Fruit fly (Drosophila melanogaster) whole organism, embryonic: ENCODE results near the gene CG14286.
A peak's percentile ranks its signal among the peaks of the same experiment; 100 is the strongest.

ENCODE experiments used
- Awh ChIP-seq: fragments of 200-800 bp; sonication (Bioruptor generic); IDR thresholded peaks from 2 replicates; pipeline ENCODE4, ENCODE4 v1.3.6; 2022; ENCODE audit warnings: missing biosample characterization, missing genetic modification characterization
- Bteb2 ChIP-seq: fragments of 200-800 bp; sonication (Bioruptor generic); optimal IDR thresholded peaks from 2 replicates; lab custom pipeline; 2016; ENCODE audit warnings: missing biosample characterization, missing genetic modification characterization
- CG10147 ChIP-seq: fragments of 200-800 bp; sonication (Bioruptor generic); optimal IDR thresholded peaks from 2 replicates; lab custom pipeline; 2019; ENCODE audit warnings: missing biosample characterization, mild to moderate bottlenecking, missing genetic modification characterization, moderate library complexity
- CG11093 ChIP-seq: fragments of 200-800 bp; sonication (Bioruptor generic); IDR thresholded peaks from 3 replicates; pipeline ENCODE4 v1.3.6; 2022; ENCODE audit warnings: missing biosample characterization, missing genetic modification characterization
- CG11247 ChIP-seq: fragments of 200-800 bp; sonication (Bioruptor generic); IDR thresholded peaks from 2 replicates; pipeline ENCODE4 v1.3.6; 2022; ENCODE audit warnings: missing biosample characterization, missing genetic modification characterization
- CG12071 ChIP-seq: fragments of 200-800 bp; sonication (Bioruptor generic); optimal IDR thresholded peaks from 3 replicates; lab custom pipeline; 2018; ENCODE audit warnings: missing biosample characterization, mild to moderate bottlenecking, missing genetic modification characterization
- CG12659 ChIP-seq: fragments of 200-800 bp; sonication (Bioruptor generic); optimal IDR thresholded peaks from 3 replicates; lab custom pipeline; 2017; ENCODE audit warnings: mild to moderate bottlenecking, missing biosample characterization, missing genetic modification reagents, missing genetic modification characterization
- CG14667 ChIP-seq: fragments of 200-800 bp; sonication (Bioruptor generic); IDR thresholded peaks from 2 replicates; pipeline ENCODE4 v1.3.6; 2022; ENCODE audit warnings: missing biosample characterization, missing genetic modification characterization
- CG15269 ChIP-seq: fragments of 200-800 bp; sonication (Bioruptor generic); optimal IDR thresholded peaks from 2 replicates; lab custom pipeline; 2018; ENCODE audit warnings: missing biosample characterization, mild to moderate bottlenecking, missing genetic modification characterization, moderate library complexity
- CG15601 ChIP-seq: fragments of 200-800 bp; sonication (Bioruptor generic); optimal IDR thresholded peaks from 3 replicates; lab custom pipeline; 2019; ENCODE audit warnings: missing biosample characterization, mild to moderate bottlenecking, missing genetic modification characterization, moderate library complexity
- CG16779 ChIP-seq: fragments of 200-800 bp; sonication (Bioruptor generic); IDR thresholded peaks from 2 replicates; pipeline ENCODE4 v1.3.6; 2022; ENCODE audit warnings: missing biosample characterization, missing genetic modification characterization
- CG17359 ChIP-seq: fragments of 200-800 bp; sonication (Bioruptor generic); optimal IDR thresholded peaks from 3 replicates; lab custom pipeline; 2018; ENCODE audit warnings: missing biosample characterization, mild to moderate bottlenecking, missing genetic modification characterization, moderate library complexity
- CG17385 ChIP-seq: fragments of 200-800 bp; sonication (Bioruptor generic); optimal IDR thresholded peaks from 3 replicates; lab custom pipeline; 2018; ENCODE audit warnings: missing biosample characterization, mild to moderate bottlenecking, missing genetic modification characterization
- CG18476 ChIP-seq: fragments of 200-800 bp; sonication (Bioruptor generic); optimal IDR thresholded peaks from 2 replicates; lab custom pipeline; 2016; ENCODE audit warnings: missing biosample characterization, mild to moderate bottlenecking, missing genetic modification characterization
- CG2129 ChIP-seq: fragments of 200-800 bp; sonication (Bioruptor generic); IDR thresholded peaks from 2 replicates; pipeline ENCODE4 v1.3.6; 2022; ENCODE audit warnings: missing biosample characterization, missing genetic modification characterization; ENCODE audit not compliant: partially characterized antibody
- CG31441 ChIP-seq: fragments of 200-800 bp; sonication (Bioruptor generic); IDR thresholded peaks from 2 replicates; pipeline ENCODE4 v1.3.6; 2022; ENCODE audit warnings: missing biosample characterization, missing genetic modification characterization
- CG3281 ChIP-seq: fragments of 200-800 bp; sonication (Bioruptor generic); optimal IDR thresholded peaks from 3 replicates; lab custom pipeline; 2017; ENCODE audit warnings: missing biosample characterization, mild to moderate bottlenecking, missing genetic modification characterization
- CG33213 ChIP-seq: fragments of 200-800 bp; sonication (Bioruptor generic); optimal IDR thresholded peaks from 3 replicates; lab custom pipeline; 2016; ENCODE audit warnings: missing biosample characterization, missing genetic modification characterization
- CG7839 ChIP-seq: fragments of 200-800 bp; sonication (Bioruptor generic); optimal IDR thresholded peaks from 3 replicates; lab custom pipeline; 2018; ENCODE audit warnings: missing biosample characterization, mild to moderate bottlenecking, missing genetic modification characterization, moderate library complexity
- D ChIP-seq, 2 experiments: fragments of 200-800 bp in 1 of 2; fragments of >200 bp in 1 of 2; sonication (Bioruptor generic) in 1 of 2; optimal IDR thresholded peaks; 2 replicates in 1 of 2; 3 replicates in 1 of 2; lab custom pipeline; 2017; ENCODE audit warnings: mild to moderate bottlenecking in 1 of 2, missing biosample characterization in 1 of 2, missing genetic modification characterization in 1 of 2, missing genetic modification reagents in 1 of 2
- Doc2 ChIP-seq: fragments of 200-800 bp; sonication (Bioruptor generic); IDR thresholded peaks from 2 replicates; pipeline ENCODE4 v1.3.6; 2022; ENCODE audit warnings: missing biosample characterization, missing genetic modification characterization
- Elba2 ChIP-seq: fragments of 200-800 bp; sonication (Bioruptor generic); optimal IDR thresholded peaks from 3 replicates; lab custom pipeline; 2016; ENCODE audit warnings: missing biosample characterization, missing genetic modification characterization
- H15 ChIP-seq: fragments of 200-800 bp; sonication (Bioruptor generic); IDR thresholded peaks from 3 replicates; pipeline ENCODE4 v1.3.6; 2022; ENCODE audit warnings: missing biosample characterization, missing genetic modification characterization
- Hey ChIP-seq: fragments of 200-800 bp; sonication (Bioruptor generic); optimal IDR thresholded peaks from 3 replicates; lab custom pipeline; 2018; ENCODE audit warnings: missing biosample characterization, mild to moderate bottlenecking, missing genetic modification characterization
- Hmx ChIP-seq: fragments of 200-800 bp; sonication (Bioruptor generic); optimal IDR thresholded peaks from 2 replicates; lab custom pipeline; 2016; ENCODE audit warnings: missing biosample characterization, missing genetic modification characterization
- NC2α ChIP-seq: fragments of 200-800 bp; sonication (Bioruptor generic); optimal IDR thresholded peaks from 2 replicates; lab custom pipeline; 2016; ENCODE audit warnings: missing biosample characterization, missing genetic modification characterization
- Ptx1 ChIP-seq: fragments of 200-800 bp; sonication (Bioruptor generic); IDR thresholded peaks from 2 replicates; pipeline ENCODE4 v1.3.6; 2022; ENCODE audit warnings: missing biosample characterization, missing genetic modification characterization
- ato ChIP-seq: fragments of 200-800 bp; sonication (Bioruptor generic); IDR thresholded peaks from 2 replicates; pipeline ENCODE4 v1.3.6; 2022; ENCODE audit warnings: missing biosample characterization, missing genetic modification characterization; ENCODE audit not compliant: partially characterized antibody
- az2 ChIP-seq: fragments of 200-800 bp; sonication (Bioruptor generic); optimal IDR thresholded peaks from 3 replicates; lab custom pipeline; 2016; ENCODE audit warnings: missing biosample characterization, missing genetic modification characterization
- cad ChIP-seq: fragments of >200 bp; optimal IDR thresholded peaks from 2 replicates; lab custom pipeline; 2017; ENCODE audit warnings: missing biosample characterization, missing genetic modification characterization
- chinmo ChIP-seq: fragments of 200-800 bp; sonication (Bioruptor generic); IDR thresholded peaks from 4 replicates; pipeline ENCODE4 v1.3.6; 2022; ENCODE audit warnings: missing biosample characterization, missing genetic modification characterization; ENCODE audit not compliant: partially characterized antibody
- crol ChIP-seq: fragments of 200-800 bp; sonication (Bioruptor generic); IDR thresholded peaks from 2 replicates; pipeline ENCODE4 v1.3.6; 2022; ENCODE audit warnings: missing biosample characterization, missing genetic modification characterization
- crp ChIP-seq, 2 experiments: fragments of 200-800 bp; sonication (Bioruptor generic); optimal IDR thresholded peaks; 2 replicates in 1 of 2; 3 replicates in 1 of 2; lab custom pipeline; 2017; ENCODE audit warnings: missing biosample characterization in 2 of 2, missing genetic modification characterization in 2 of 2, mild to moderate bottlenecking in 1 of 2, moderate library complexity in 1 of 2
- danr ChIP-seq: fragments of 200-800 bp; sonication (Bioruptor generic); IDR thresholded peaks from 2 replicates; pipeline ENCODE4 v1.3.6; 2022; ENCODE audit warnings: missing biosample characterization, missing genetic modification characterization
- dmrt11E ChIP-seq: fragments of 200-800 bp; sonication (Bioruptor generic); optimal IDR thresholded peaks from 3 replicates; lab custom pipeline; 2018; ENCODE audit warnings: missing biosample characterization, mild to moderate bottlenecking, missing genetic modification characterization, moderate library complexity
- esg ChIP-seq: fragments of 200-800 bp; sonication (Bioruptor generic); conservative IDR thresholded peaks from 2 replicates; pipeline ENCODE4 v1.3.6; 2022; ENCODE audit warnings: missing biosample characterization, missing genetic modification characterization
- gcm2 ChIP-seq: fragments of 200-800 bp; sonication (Bioruptor generic); optimal IDR thresholded peaks from 2 replicates; lab custom pipeline; 2016; ENCODE audit warnings: missing biosample characterization, missing genetic modification characterization
- hbn ChIP-seq: fragments of 200-800 bp; sonication (Bioruptor generic); IDR thresholded peaks from 2 replicates; pipeline ENCODE4 v1.3.6; 2022; ENCODE audit warnings: missing biosample characterization, missing genetic modification characterization; ENCODE audit not compliant: partially characterized antibody
- lilli ChIP-seq: fragments of 200-800 bp; sonication (Bioruptor generic); optimal IDR thresholded peaks from 3 replicates; lab custom pipeline; 2016; ENCODE audit warnings: missing biosample characterization, missing genetic modification characterization
- maf-S ChIP-seq: fragments of 200-800 bp; sonication (Bioruptor generic); optimal IDR thresholded peaks from 2 replicates; lab custom pipeline; 2016; ENCODE audit warnings: missing biosample characterization, missing genetic modification characterization
- nerfin-1 ChIP-seq: fragments of 200-800 bp; sonication (Bioruptor generic); optimal IDR thresholded peaks from 3 replicates; lab custom pipeline; 2019; ENCODE audit warnings: missing biosample characterization, mild to moderate bottlenecking, missing genetic modification characterization, moderate library complexity
- nmo ChIP-seq: fragments of 200-800 bp; sonication (Bioruptor generic); optimal IDR thresholded peaks from 2 replicates; lab custom pipeline; 2018; ENCODE audit warnings: missing biosample characterization, mild to moderate bottlenecking, missing genetic modification characterization, moderate library complexity
- repo ChIP-seq: fragments of 200-800 bp; sonication (Bioruptor generic); optimal IDR thresholded peaks from 2 replicates; lab custom pipeline; 2016; ENCODE audit warnings: missing biosample characterization, missing genetic modification characterization
- scrt ChIP-seq: fragments of 200-800 bp; sonication (Bioruptor generic); optimal IDR thresholded peaks from 2 replicates; lab custom pipeline; 2018; ENCODE audit warnings: missing biosample characterization, mild to moderate bottlenecking, missing genetic modification characterization, moderate library complexity
- shn ChIP-seq: fragments of 200-800 bp; sonication (Bioruptor generic); optimal IDR thresholded peaks from 3 replicates; lab custom pipeline; 2016; ENCODE audit warnings: missing biosample characterization, missing genetic modification characterization
- sim ChIP-seq: fragments of 200-800 bp; sonication (Bioruptor generic); IDR thresholded peaks from 2 replicates; pipeline ENCODE4 v1.3.6; 2022; ENCODE audit warnings: missing biosample characterization, missing genetic modification characterization
- stwl ChIP-seq: fragments of 200-800 bp; sonication (Bioruptor generic); optimal IDR thresholded peaks from 3 replicates; lab custom pipeline; 2018; ENCODE audit warnings: missing biosample characterization, mild to moderate bottlenecking, missing genetic modification characterization, moderate library complexity
- vvl ChIP-seq: fragments of 200-800 bp; sonication (Bioruptor generic); IDR thresholded peaks from 2 replicates; pipeline ENCODE4 v1.3.6; 2022; ENCODE audit warnings: missing biosample characterization, missing genetic modification characterization
- zfh2 ChIP-seq: fragments of 200-800 bp; sonication (Bioruptor generic); optimal IDR thresholded peaks from 2 replicates; lab custom pipeline; 2016; ENCODE audit warnings: missing biosample characterization, missing genetic modification characterization

Gene CG14286

DNA sequence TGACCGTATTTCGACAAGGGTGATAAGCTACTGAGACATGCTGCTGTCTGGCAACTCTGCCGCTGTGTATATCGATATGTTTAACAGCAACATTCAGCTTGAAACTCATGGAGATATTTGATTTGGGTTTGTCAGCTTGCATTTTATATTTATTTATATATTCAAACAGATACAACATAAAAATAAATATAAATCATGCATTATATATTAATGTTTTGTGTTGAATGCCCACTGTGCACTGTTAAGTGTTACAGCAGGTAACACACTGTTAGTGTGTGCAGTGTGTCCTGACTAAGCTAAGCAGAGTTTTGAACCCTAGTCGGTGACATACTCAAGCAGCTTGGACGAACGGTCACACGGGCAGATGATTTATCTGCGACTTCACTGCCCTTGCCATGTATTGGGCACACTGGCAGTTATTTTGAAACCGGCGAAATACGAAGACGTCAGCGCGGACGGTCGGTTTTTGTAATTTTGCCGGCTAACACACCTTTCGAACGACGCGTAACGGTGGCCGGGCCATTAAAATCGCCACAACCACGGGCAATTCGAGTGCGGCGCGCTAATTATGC lies 40.2 kb upstream of the CG14286 start, which contains the start of the genes snRNP-U1-C and gukh (continued):
- peak; percentile 89 for TF ChIP-seq lilli (GFP tag; lab: Kevin White, UChicago)
- TF ChIP-seq CG31441 (GFP tag; lab: Robert Waterston, UW): peak; percentile 86
- peak; percentile 82 for TF ChIP-seq CG7839 (tag; lab: Kevin White, UChicago)
- 0 out of 2 replicates have a peak, but pooled peaks have one; percentile 24 for TF ChIP-seq sim (GFP tag; lab: Robert Waterston, UW)
- peak; percentile 75 for TF ChIP-seq stwl
- TF ChIP-seq CG16779 (GFP tag; lab: Robert Waterston, UW): peak; percentile 79
- TF ChIP-seq esg (GFP tag; lab: Robert Waterston, UW): peak; percentile 82
- peak; percentile 86 for TF ChIP-seq CG15269 (tag; lab: Kevin White, UChicago)
- TF ChIP-seq maf-S: no peak
- peak; percentile 54 for TF ChIP-seq CG10147 (GFP tag; lab: Kevin White, UChicago)
- TF ChIP-seq Awh (GFP tag; lab: Robert Waterston, UW): peak; percentile 78
- no peak for TF ChIP-seq Hmx
- TF ChIP-seq repo: peak; percentile 27
- peak; percentile 51 for TF ChIP-seq zfh2 (GFP tag; lab: Kevin White, UChicago)
- no peak for TF ChIP-seq CG12071 (GFP tag; lab: Kevin White, UChicago)
- TF ChIP-seq CG3281 (GFP tag; lab: Kevin White, UChicago): peak; percentile 75
- TF ChIP-seq scrt (GFP tag; lab: Kevin White, UChicago): peak; percentile 53
- peak; percentile 81 for TF ChIP-seq CG11247 (GFP tag; lab: Robert Waterston, UW)
- TF ChIP-seq vvl (GFP tag; lab: Robert Waterston, UW): peak; percentile 93
- no peak for TF ChIP-seq crol (GFP tag; lab: Robert Waterston, UW)
- peak; percentile 53; the same call in 1 of the 4 replicates for TF ChIP-seq chinmo (GFP tag; lab: Robert Waterston, UW)
- TF ChIP-seq nmo (GFP tag; lab: Kevin White, UChicago): peak; percentile 79
- TF ChIP-seq CG17359: peak; percentile 80
- peak; percentile 59 for TF ChIP-seq nerfin-1
- peak; percentile 81 for TF ChIP-seq az2 (GFP tag; lab: Kevin White, UChicago)
- TF ChIP-seq CG14667: peak; percentile 67
- TF ChIP-seq CG11093 (GFP tag; lab: Robert Waterston, UW): peak; percentile 67; the same call in 1 of the 3 replicates
- TF ChIP-seq D (optimal IDR thresholded peaks at IDR 0.05; lab: Kevin White, UChicago): no peak
- TF ChIP-seq D (GFP tag; optimal IDR thresholded peaks at IDR 0.05; lab: Kevin White, UChicago): peak; percentile 53
- TF ChIP-seq CG33213 (GFP tag; lab: Kevin White, UChicago): peak; percentile 52
- peak; percentile 41 for TF ChIP-seq Bteb2 (GFP tag; lab: Kevin White, UChicago)
- peak; percentile 69; the same call in 1 of the 2 replicates for TF ChIP-seq hbn
- peak; percentile 70; the same call in 1 of the 2 replicates for TF ChIP-seq CG2129 (GFP tag; lab: Robert Waterston, UW)
- TF ChIP-seq Doc2 (GFP tag; lab: Robert Waterston, UW): no peak
- peak; percentile 92 for TF ChIP-seq CG12659 (GFP tag; lab: Kevin White, UChicago)
- TF ChIP-seq Elba2: peak; percentile 22
- TF ChIP-seq CG15601: peak; percentile 73
- TF ChIP-seq CG18476 (GFP tag; lab: Kevin White, UChicago): peak; percentile 69
- TF ChIP-seq NC2α (GFP tag; lab: Kevin White, UChicago): no peak
- TF ChIP-seq dmrt11E (tag; lab: Kevin White, UChicago): peak; percentile 72
- peak; percentile 50; the same call in 1 of the 3 replicates for TF ChIP-seq H15
- TF ChIP-seq crp (GFP tag; optimal IDR thresholded peaks at IDR 0.05; lab: Kevin White, UChicago): peak in 1 of 2 experiments; percentile 58
- TF ChIP-seq gcm2 (GFP tag; lab: Kevin White, UChicago): peak; percentile 30
- peak; percentile 67 for TF ChIP-seq CG17385
- TF ChIP-seq cad: no peak
- TF ChIP-seq Hey (tag; lab: Kevin White, UChicago): peak; percentile 5
- peak; percentile 85 for TF ChIP-seq Ptx1 (GFP tag; lab: Robert Waterston, UW)
- TF ChIP-seq shn (GFP tag; lab: Kevin White, UChicago): peak; percentile 35
- TF ChIP-seq danr (GFP tag; lab: Robert Waterston, UW): peak; percentile 32; the same call in 1 of the 2 replicates
- no peak for TF ChIP-seq ato
